Worm (Caenorhabditis elegans): ENCODE results near the gene coa-3.
A peak's percentile ranks its signal among the peaks of the same experiment; 100 is the strongest.

coa-3 gene

ce11 chrII:4602533-4602932 is at the start of gene coa-3:
Gene coa-3, minus strand, starts transcription at chrII:4602633.
- TF ChIP-seq skn-1 (tag; optimal IDR thresholded peaks at IDR 0.05) (no peak), R02D3.7 (tag; optimal IDR thresholded peaks at IDR 0.05) (no peak)

DNA sequence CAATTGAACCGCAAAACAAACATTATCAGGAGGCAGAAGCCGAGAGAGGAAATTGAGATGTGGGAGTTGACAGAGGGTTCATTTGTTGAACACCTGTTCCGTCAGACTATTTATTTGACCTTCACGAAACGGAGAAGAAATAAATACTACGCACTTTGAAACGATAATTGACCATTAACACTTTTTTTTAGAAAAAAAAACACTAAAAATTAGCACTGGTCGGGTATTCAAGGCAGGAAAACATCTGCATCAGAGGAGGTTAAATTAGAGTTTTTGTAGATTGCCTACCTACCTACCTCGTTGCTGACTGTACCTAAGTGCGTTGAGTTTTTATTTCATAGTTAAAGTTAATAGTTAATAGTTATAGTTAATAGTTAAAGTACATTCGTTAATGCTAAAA is 47.6 kb upstream of the coa-3 start:
- TF ChIP-seq nhr-11 (tag; optimal IDR thresholded peaks at IDR 0.05) (no peak), ZK546.5 (tag; optimal IDR thresholded peaks at IDR 0.05) (no peak), ztf-11 (tag; optimal IDR thresholded peaks at IDR 0.05) (no peak), nhr-21 (tag; optimal IDR thresholded peaks at IDR 0.05) (no peak), mdl-1 (tag; optimal IDR thresholded peaks at IDR 0.05) (no peak), ztf-4 (tag; optimal IDR thresholded peaks at IDR 0.05) (no peak)

ce11 chrII:4648785-4649184 is 46.4 kb upstream of the coa-3 start, which contains the start of gene lgc-27:
Gene lgc-27, plus strand, starts transcription at chrII:4649085.
- TF ChIP-seq elt-3 (tag; optimal IDR thresholded peaks at IDR 0.05) (no peak), mdl-1 (tag; optimal IDR thresholded peaks at IDR 0.05) (no peak), lsy-2 (tag; optimal IDR thresholded peaks at IDR 0.05) (no peak), dmd-4 (tag; optimal IDR thresholded peaks at IDR 0.05) (no peak), egl-27 (tag; optimal IDR thresholded peaks at IDR 0.05) (no peak), ama-1 (optimal IDR thresholded peaks at IDR 0.05) (no peak), ceh-16 (tag; optimal IDR thresholded peaks at IDR 0.05) (no peak), gmeb-1 (tag; optimal IDR thresholded peaks at IDR 0.05) (no peak), ztf-4 (tag; optimal IDR thresholded peaks at IDR 0.05) (no peak)

DNA sequence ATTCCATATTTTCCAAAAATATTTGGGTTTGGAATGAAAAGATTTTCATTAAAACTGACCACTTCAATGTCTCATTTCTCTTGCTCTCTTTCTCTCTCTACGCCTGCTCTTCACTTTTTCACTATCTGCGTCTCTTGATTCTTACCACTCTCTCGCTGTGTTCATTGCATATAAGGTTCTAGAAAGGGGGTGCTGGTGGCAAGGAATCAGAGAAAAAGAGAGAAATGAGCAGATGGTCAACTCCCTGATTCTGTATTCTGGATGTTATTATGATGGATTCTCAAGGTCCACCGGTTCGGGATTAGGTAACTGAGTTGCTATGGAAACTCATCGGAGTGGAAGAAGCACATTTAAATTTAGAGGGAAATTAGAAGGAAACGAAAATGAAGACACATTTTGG is 38.3 kb upstream of the coa-3 start:
- TF ChIP-seq mbf-1 (tag; optimal IDR thresholded peaks at IDR 0.05) (no peak), ztf-4 (tag; optimal IDR thresholded peaks at IDR 0.05) (no peak), nhr-6 (tag; optimal IDR thresholded peaks at IDR 0.05) (no peak), elt-1 (tag; optimal IDR thresholded peaks at IDR 0.05) (no peak), ztf-1 (GFP tag; conservative IDR thresholded peaks at IDR 0.05) (no peak), unc-55 (GFP tag; optimal IDR thresholded peaks at IDR 0.05) (peak; percentile 47), blmp-1 (tag; optimal IDR thresholded peaks at IDR 0.05; ENCODE audit: insufficient read depth) (no peak), aly-2 (tag; optimal IDR thresholded peaks at IDR 0.05) (no peak), ztf-11 (tag; optimal IDR thresholded peaks at IDR 0.05) (no peak), sma-9 (GFP tag; optimal IDR thresholded peaks at IDR 0.05) (no peak), sma-9 (tag; optimal IDR thresholded peaks at IDR 0.05) (no peak), C34F6.9 (tag; optimal IDR thresholded peaks at IDR 0.05) (peak; percentile 37), mdl-1 (tag; optimal IDR thresholded peaks at IDR 0.05) (no peak), nhr-12 (tag; optimal IDR thresholded peaks at IDR 0.05) (no peak)

DNA sequence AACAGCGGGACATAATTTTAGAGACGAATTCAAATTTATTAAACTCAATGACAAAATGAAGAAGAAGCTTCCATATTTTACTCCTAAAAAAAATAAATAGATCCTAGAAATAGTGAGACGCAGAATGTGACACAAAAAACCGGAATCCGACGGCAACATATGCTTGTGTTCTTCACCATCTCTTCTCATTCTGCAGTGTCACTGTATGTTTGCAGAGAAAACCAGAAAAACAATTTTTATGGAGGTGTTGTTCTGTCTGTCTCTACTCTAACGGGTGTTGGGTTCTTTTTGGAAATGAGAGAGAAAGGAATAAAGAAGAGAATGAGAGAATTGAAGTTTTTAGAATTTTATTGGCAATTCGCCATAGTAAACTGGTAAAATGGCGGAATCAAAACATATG is 36.5 kb upstream of the coa-3 start:
- no peak for TF ChIP-seq alr-1 (tag; optimal IDR thresholded peaks at IDR 0.05)
- TF ChIP-seq R02D3.7 (tag; optimal IDR thresholded peaks at IDR 0.05) = no peak
- no peak for TF ChIP-seq Y55F3AM.14 (GFP tag; optimal IDR thresholded peaks at IDR 0.05)
- no peak for TF ChIP-seq sma-9 (GFP tag; optimal IDR thresholded peaks at IDR 0.05)
- no peak for TF ChIP-seq sma-9 (tag; optimal IDR thresholded peaks at IDR 0.05)
- no peak for TF ChIP-seq skn-1 (tag; optimal IDR thresholded peaks at IDR 0.05)
- TF ChIP-seq aly-2 (tag; optimal IDR thresholded peaks at IDR 0.05) = no peak
- TF ChIP-seq ztf-4 (tag; optimal IDR thresholded peaks at IDR 0.05) = no peak
- TF ChIP-seq sem-4 (tag; optimal IDR thresholded peaks at IDR 0.05) = no peak
- TF ChIP-seq ama-1 (optimal IDR thresholded peaks at IDR 0.05) = no peak

DNA sequence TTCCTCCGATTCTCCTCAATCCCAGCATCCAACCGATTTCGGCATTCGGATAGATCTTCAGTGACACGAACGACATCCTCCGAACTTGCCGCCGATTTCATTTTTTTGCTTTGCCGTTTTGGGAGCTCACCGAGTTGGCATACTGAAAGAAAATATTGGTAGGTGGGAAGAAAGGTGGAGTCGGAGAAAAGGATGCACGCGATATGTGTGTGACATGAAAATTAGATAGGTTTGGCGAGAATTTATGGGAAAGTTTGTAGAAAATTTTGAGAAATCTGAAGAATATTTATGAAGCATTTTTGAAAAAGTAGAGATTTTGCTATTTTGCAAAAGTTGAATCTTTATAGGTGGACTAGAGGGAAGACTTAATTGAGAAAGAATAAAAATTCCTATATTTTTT is 35.8 kb upstream of the coa-3 start, which contains the start of gene che-10:
TSS of gene che-10 (minus strand) at position 101 of the 400 bp plus-strand sequence.
- TF ChIP-seq elt-1 (tag; optimal IDR thresholded peaks at IDR 0.05) (no peak), mdl-1 (tag; optimal IDR thresholded peaks at IDR 0.05) (no peak), nhr-77 (tag; optimal IDR thresholded peaks at IDR 0.05) (no peak), fos-1 (tag; optimal IDR thresholded peaks at IDR 0.05) (no peak), unc-39 (tag; optimal IDR thresholded peaks at IDR 0.05) (no peak)

DNA sequence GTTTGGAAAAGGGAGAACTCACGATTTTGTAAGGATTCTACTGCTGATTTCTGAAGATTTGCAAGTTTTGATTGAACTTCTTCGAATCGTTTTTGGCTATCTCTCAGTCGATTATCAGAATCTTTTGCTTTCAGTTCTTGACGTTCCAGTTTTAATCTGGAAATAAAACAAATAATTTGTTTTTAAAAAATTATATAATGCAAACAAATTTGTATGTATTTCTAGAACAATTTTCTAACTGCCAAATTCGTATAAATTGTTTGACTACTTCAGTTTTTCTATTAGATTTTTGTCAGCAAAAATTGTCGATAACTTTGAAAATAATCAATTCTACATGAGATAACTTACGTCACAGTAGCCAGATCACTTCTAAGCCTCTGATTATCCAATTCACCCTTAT is 29.0 kb upstream of the coa-3 start:
- TF ChIP-seq nhr-25 (tag; optimal IDR thresholded peaks at IDR 0.05) (no peak), nhr-12 (tag; optimal IDR thresholded peaks at IDR 0.05) (no peak), ama-1 (optimal IDR thresholded peaks at IDR 0.05) (no peak), lin-11 (tag; optimal IDR thresholded peaks at IDR 0.05) (no peak), nhr-77 (tag; optimal IDR thresholded peaks at IDR 0.05) (no peak), elt-1 (tag; optimal IDR thresholded peaks at IDR 0.05) (no peak), unc-55 (GFP tag; optimal IDR thresholded peaks at IDR 0.05) (no peak)
